Comparison of ENCODE assay signal across 5 worm cellular contexts in genomic region chrIV:378838-379237, ce11.
TF ChIP-seq lines count a peak whose summit lies in the region.

No protein-coding gene starts in this region.

TF ChIP-seq in whole organism, L1 larva, 84 proteins besides CTCF, POLR2A, EP300 and RAD21:
- TF ChIP-seq snu-23 (GFP tag; optimal IDR thresholded peaks at IDR 0.05; lab: Kevin White, UChicago) (peak; percentile 24), nhr-71 (tag; optimal IDR thresholded peaks at IDR 0.05; lab: Kevin White, UChicago) (peak; percentile 34), unc-130 (tag; optimal IDR thresholded peaks at IDR 0.05; lab: Kevin White, UChicago) (peak; percentile 12), rnt-1 (tag; optimal IDR thresholded peaks at IDR 0.05; lab: Kevin White, UChicago) (peak; percentile 39), efl-3 (GFP tag; optimal IDR thresholded peaks at IDR 0.05; lab: Kevin White, UChicago) (no peak), hpl-2 (GFP tag; optimal IDR thresholded peaks at IDR 0.05; lab: Kevin White, UChicago) (no peak), irx-1 (tag; optimal IDR thresholded peaks at IDR 0.05; lab: Kevin White, UChicago) (no peak), pag-3 (tag; optimal IDR thresholded peaks at IDR 0.05; lab: Kevin White, UChicago; ENCODE audit: borderline replicate concordance, insufficient read depth) (no peak), lsy-2 (tag; optimal IDR thresholded peaks at IDR 0.05; lab: Kevin White, UChicago) (peak in 1 of 2 experiments; percentile 39)

TF ChIP-seq in whole organism, L2 larva, 48 proteins besides CTCF, POLR2A, EP300 and RAD21:
- TF ChIP-seq nhr-6 (tag; optimal IDR thresholded peaks at IDR 0.05; lab: Kevin White, UChicago) (no peak), nhr-129 (tag; optimal IDR thresholded peaks at IDR 0.05; lab: Kevin White, UChicago) (peak; percentile 50), C34F6.9 (tag; optimal IDR thresholded peaks at IDR 0.05; lab: Kevin White, UChicago) (no peak)

TF ChIP-seq in whole organism, L4 larva, 104 proteins besides CTCF, POLR2A, EP300 and RAD21:
- TF ChIP-seq ctbp-1 (GFP tag; IDR thresholded peaks at IDR 0.05; lab: Robert Waterston, UW) (no peak), nhr-11 (tag; optimal IDR thresholded peaks at IDR 0.05; lab: Kevin White, UChicago) (peak; percentile 38), mxl-3 (GFP tag; optimal IDR thresholded peaks at IDR 0.05; lab: Kevin White, UChicago) (peak; percentile 36)

TF ChIP-seq in whole organism, late embryonic, 69 proteins besides CTCF, POLR2A, EP300 and RAD21:
- TF ChIP-seq ztf-16 (tag; optimal IDR thresholded peaks at IDR 0.05; lab: Kevin White, UChicago) = no peak
- no peak for TF ChIP-seq nhr-232 (tag; optimal IDR thresholded peaks at IDR 0.05; lab: Kevin White, UChicago)
- TF ChIP-seq K02D7.2 (tag; optimal IDR thresholded peaks at IDR 0.05; lab: Kevin White, UChicago) = no peak
- peak; percentile 68 for TF ChIP-seq unc-55 (GFP tag; optimal IDR thresholded peaks at IDR 0.05; lab: Kevin White, UChicago)
- TF ChIP-seq K09A11.1 (tag; optimal IDR thresholded peaks at IDR 0.05; lab: Kevin White, UChicago; ENCODE audit: insufficient read depth) = no peak
- no peak for TF ChIP-seq lin-11 (tag; optimal IDR thresholded peaks at IDR 0.05; lab: Kevin White, UChicago)
- TF ChIP-seq sox-2 (GFP tag; IDR thresholded peaks at IDR 0.05; lab: Robert Waterston, UW) = no peak
- no peak for TF ChIP-seq ceh-30 (tag; optimal IDR thresholded peaks at IDR 0.05; lab: Kevin White, UChicago)

TF ChIP-seq in whole organism, mixed stage, embryonic, 35 proteins besides CTCF, POLR2A, EP300 and RAD21:
- TF ChIP-seq mep-1 (tag; optimal IDR thresholded peaks at IDR 0.05; lab: Kevin White, UChicago) (no peak), unc-120 (tag; optimal IDR thresholded peaks at IDR 0.05; lab: Kevin White, UChicago; ENCODE audit: poor library complexity, severe bottlenecking) (peak; percentile 82), drap-1 (GFP tag; optimal IDR thresholded peaks at IDR 0.05; lab: Kevin White, UChicago) (no peak), lin-13 (tag; optimal IDR thresholded peaks at IDR 0.05; lab: Kevin White, UChicago) (no peak), snpc-4 (tag; optimal IDR thresholded peaks at IDR 0.05; lab: Kevin White, UChicago) (no peak), hlh-1 (tag; optimal IDR thresholded peaks at IDR 0.05; lab: Kevin White, UChicago) (peak; percentile 94), elt-1 (tag; optimal IDR thresholded peaks at IDR 0.05; lab: Kevin White, UChicago; ENCODE audit: borderline replicate concordance, insufficient read depth) (no peak)

Comparison
In these comparisons a context has a peak if more than half of its experiments do, and no peak if none do; other contexts are left out.
1. Of the 29 proteins assayed by ChIP-seq in both whole organism, L4 larva and whole organism, L1 larva: peak only in whole organism, L4 larva: nhr-11; only in whole organism, L1 larva: unc-130; in both: none; in neither: 26; mixed calls (peak in some experiments, not most) for 1.